Worm (Caenorhabditis elegans) whole organism, midembryonic: ENCODE data around the gene kreg-1.

Source experiments
- T22C8.4 ChIP-seq: fragments of 200-800 bp; sonication (Bioruptor generic); IDR thresholded peaks from 2 replicates; pipeline ENCODE4 v1.3.6; 2022; ENCODE audit warnings: missing genetic modification characterization, missing compliant biosample characterization
- cog-1 ChIP-seq: sonication (generic microtip); optimal IDR thresholded peaks from 2 replicates; lab custom pipeline; 2016; ENCODE audit warnings: missing genetic modification characterization, missing compliant biosample characterization
- flt-1 ChIP-seq: fragments of 200-800 bp; sonication (Bioruptor generic); IDR thresholded peaks from 2 replicates; pipeline ENCODE4 v1.3.6; 2022; ENCODE audit warnings: missing genetic modification characterization, missing compliant biosample characterization
- klf-2 ChIP-seq: fragments of 200-800 bp; sonication (Bioruptor generic); conservative IDR thresholded peaks from 2 replicates; pipeline ENCODE4 v1.3.6; 2022; ENCODE audit warnings: missing genetic modification reagents, missing genetic modification characterization, missing compliant biosample characterization
- med-1 ChIP-seq: sonication (generic microtip); optimal IDR thresholded peaks from 2 replicates; lab custom pipeline; 2017; ENCODE audit warnings: missing genetic modification characterization, mild to moderate bottlenecking, missing compliant biosample characterization, antibody characterized with exemption, missing genetic modification reagents; ENCODE audit not compliant: insufficient read depth
- ref-1 ChIP-seq: fragments of 200-800 bp; sonication (Bioruptor generic); conservative IDR thresholded peaks from 2 replicates; pipeline ENCODE4 v1.3.6; 2022; ENCODE audit warnings: missing genetic modification reagents, missing genetic modification characterization, missing compliant biosample characterization
- tab-1 ChIP-seq: fragments of 200-800 bp; sonication (Bioruptor generic); IDR thresholded peaks from 2 replicates; pipeline ENCODE4 v1.3.6; 2022; ENCODE audit warnings: missing genetic modification characterization, missing compliant biosample characterization
- ztf-23 ChIP-seq: fragments of 200-800 bp; sonication (Bioruptor generic); IDR thresholded peaks from 2 replicates; pipeline ENCODE4 v1.3.6; 2022; ENCODE audit warnings: missing genetic modification reagents, missing genetic modification characterization, missing compliant biosample characterization
- ztf-29 ChIP-seq: fragments of 200-800 bp; sonication (Bioruptor generic); IDR thresholded peaks from 2 replicates; pipeline ENCODE4 v1.3.6; 2022; ENCODE audit warnings: missing genetic modification reagents, missing genetic modification characterization, missing compliant biosample characterization

DNA sequence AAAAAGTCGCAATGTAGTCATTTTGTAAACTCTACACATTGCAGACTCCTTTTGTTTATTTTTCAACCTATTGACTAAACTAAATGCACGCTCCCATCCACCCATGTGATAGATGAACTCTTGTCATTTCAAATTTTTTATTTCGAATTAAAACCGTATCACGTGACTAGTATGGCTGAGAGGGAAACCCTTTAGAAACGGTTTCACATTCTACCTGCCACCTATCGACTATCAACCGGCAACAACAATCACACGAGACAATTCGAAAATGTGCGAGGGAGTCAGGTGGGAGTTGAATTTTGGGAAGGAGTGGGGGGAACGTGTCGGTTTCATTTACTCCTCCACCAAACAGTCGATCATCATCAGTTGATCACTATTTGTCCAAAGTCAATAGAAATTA, 35.0 kb upstream of the kreg-1 start:
- TF ChIP-seq flt-1 (no peak), ztf-29 (no peak), klf-2 (GFP tag; lab: Robert Waterston, UW) (no peak), T22C8.4 (GFP tag; lab: Robert Waterston, UW) (no peak), ref-1 (GFP tag; lab: Robert Waterston, UW) (no peak), cog-1 (no peak), ztf-23 (no peak), med-1 (GFP tag; lab: Kevin White, UChicago) (no peak), tab-1 (no peak)
